Worm (Caenorhabditis elegans): Measurements from ENCODE around the gene F49E8.6.

F49E8.6 gene

DNA sequence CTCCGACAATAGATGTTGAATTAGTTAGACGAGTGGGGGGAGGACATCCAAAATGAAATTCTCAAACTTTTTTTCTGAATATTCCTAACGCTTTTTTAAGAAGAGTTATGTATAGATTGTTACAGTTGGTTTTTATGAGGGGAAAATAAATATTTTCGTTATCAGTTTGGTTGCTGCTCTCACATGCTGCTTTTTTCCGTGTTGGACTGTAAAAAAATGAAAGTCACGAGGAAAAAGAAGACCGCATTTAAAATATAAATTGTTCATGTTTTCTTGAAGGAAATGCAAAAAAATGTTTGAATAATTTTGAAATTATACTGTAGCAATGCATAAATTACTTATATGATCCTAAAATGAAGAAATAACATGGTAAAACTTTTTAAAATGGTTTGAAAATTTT, 33.6 kb downstream of the F49E8.6 start:
- TF ChIP-seq dao-5 (tag; optimal IDR thresholded peaks at IDR 0.05), result no peak

- no peak for TF ChIP-seq him-1 (tag; optimal IDR thresholded peaks at IDR 0.05)
- TF ChIP-seq W03F9.2 (tag; optimal IDR thresholded peaks at IDR 0.05), result no peak
- TF ChIP-seq dao-5 (tag; optimal IDR thresholded peaks at IDR 0.05), result no peak
Measured at ce11 chrIV:7520258-7520657, 34.2 kb downstream of the F49E8.6 start.

DNA sequence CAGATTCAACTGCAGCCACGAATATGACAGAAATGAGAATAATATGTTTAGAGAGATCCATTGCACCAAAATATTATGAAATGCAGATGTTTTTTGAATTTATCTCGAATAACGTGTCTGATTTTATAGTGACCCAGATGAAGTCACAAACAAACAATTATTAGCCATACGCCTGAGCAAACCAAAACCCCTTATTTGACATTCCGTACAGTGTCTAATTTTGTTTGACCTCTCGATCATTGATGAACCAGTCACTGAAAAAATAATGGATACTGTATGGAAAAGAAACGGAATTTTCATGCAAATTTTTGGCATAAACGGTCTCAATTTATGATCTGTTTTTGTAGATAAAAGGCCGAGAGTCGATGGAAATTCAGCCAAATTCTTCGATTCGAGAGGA, 38.3 kb downstream of the F49E8.6 start, which contains the start of the genes R05G6.9 and R05G6.3:
Gene R05G6.9, minus strand, starts transcription at position 101 of the 400 bp plus-strand sequence.
Gene R05G6.3, plus strand, starts transcription at position 386 of the 400 bp plus-strand sequence.
- no peak for TF ChIP-seq him-1 (tag; optimal IDR thresholded peaks at IDR 0.05)
- TF ChIP-seq W03F9.2 (tag; optimal IDR thresholded peaks at IDR 0.05), result no peak
- TF ChIP-seq dao-5 (tag; optimal IDR thresholded peaks at IDR 0.05), result no peak

ce11 chrIV:7512617-7513233, 41.7 kb downstream of the F49E8.6 start, which contains the start of the genes plc-4 and R05G6.4:
plc-4 (minus strand) TSS chrIV:7512667.
R05G6.4 (plus strand) TSS chrIV:7513233.
- TF ChIP-seq W03F9.2 (tag; optimal IDR thresholded peaks at IDR 0.05) (no peak), dao-5 (tag; optimal IDR thresholded peaks at IDR 0.05) (no peak), him-1 (tag; optimal IDR thresholded peaks at IDR 0.05) (no peak)

- no peak for TF ChIP-seq dao-5 (tag; optimal IDR thresholded peaks at IDR 0.05)
- TF ChIP-seq W03F9.2 (tag; optimal IDR thresholded peaks at IDR 0.05), result no peak
- TF ChIP-seq him-1 (tag; optimal IDR thresholded peaks at IDR 0.05), result no peak
Measured at ce11 chrIV:7510829-7511228, 43.6 kb downstream of the F49E8.6 start.

DNA sequence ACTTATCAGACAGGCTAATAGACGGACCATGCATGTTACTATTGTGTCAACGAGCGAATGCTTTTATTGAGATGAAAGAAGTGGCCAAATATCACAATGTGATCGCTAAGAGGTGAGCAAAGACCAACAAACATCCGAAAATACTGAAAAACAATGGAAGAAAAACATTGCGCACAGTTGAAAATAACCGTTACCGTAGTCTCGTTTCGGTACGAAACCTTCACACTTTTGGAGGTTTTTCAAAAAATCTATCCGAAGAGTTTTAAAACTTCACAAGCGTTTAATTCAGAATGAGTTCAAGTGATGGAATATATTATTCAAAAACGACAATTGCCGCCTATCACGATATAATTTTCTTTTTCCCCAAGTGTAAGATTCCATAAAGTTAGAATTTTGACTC, 45.6 kb downstream of the F49E8.6 start:
- TF ChIP-seq him-1 (tag; optimal IDR thresholded peaks at IDR 0.05), result no peak
- no peak for TF ChIP-seq dao-5 (tag; optimal IDR thresholded peaks at IDR 0.05)
- TF ChIP-seq W03F9.2 (tag; optimal IDR thresholded peaks at IDR 0.05), result no peak

DNA sequence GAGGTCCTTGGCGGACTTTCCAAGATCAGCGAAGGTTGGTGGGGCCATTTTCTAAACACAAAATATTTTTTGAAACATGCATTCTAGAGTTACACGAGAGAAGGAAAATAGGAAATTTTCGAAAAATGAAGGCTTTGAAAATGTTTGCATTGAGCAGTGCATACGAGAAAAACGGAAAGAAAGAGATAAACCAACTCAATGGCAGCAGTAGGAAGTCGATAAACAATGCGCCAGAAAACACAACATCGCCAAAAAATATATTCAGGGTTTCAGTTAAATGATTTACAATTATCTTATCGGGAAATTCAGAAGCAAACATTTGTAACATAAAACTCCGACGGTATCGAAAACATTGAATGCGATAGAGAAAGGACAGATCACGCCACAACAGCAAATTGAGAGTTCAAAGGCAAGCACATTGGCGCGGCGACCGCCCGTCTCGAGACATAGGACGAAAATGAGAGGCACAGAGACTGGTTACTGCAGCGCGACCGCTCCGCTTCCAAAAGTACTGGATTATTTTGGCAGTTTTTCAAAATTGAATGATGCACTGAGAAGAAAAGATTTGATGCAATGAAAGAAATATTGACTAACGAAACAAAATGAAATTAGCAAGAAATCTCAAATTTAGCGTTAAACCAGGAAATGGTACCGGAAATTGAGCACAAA, 46.5 kb downstream of the F49E8.6 start, which contains the start of the genes vdac-1 and R05G6.5:
Gene vdac-1, minus strand, starts transcription at position 51 of the 669 bp plus-strand sequence.
Gene R05G6.5, plus strand, starts transcription at position 527 of the 669 bp plus-strand sequence.
- TF ChIP-seq him-1 (tag; optimal IDR thresholded peaks at IDR 0.05), result no peak
- TF ChIP-seq W03F9.2 (tag; optimal IDR thresholded peaks at IDR 0.05), result no peak
- TF ChIP-seq dao-5 (tag; optimal IDR thresholded peaks at IDR 0.05), result no peak

DNA sequence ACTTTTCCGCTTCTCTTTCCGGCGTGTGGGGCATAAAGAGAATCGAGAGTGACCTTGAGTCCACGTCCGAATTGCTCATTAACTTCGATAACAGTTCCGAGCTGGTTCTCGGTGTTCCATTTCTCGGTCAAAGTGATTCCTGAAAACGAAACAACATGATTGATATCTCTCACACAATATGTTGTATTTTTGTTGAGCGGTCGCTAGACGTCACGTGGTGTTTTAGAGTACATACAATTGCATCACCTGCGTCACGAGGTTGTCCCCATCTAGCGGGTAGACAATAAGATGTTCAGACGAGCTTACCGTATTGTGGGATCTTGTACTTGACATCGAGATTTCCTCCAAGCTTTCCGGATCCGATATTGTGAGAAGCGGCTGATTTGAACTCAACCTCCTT, 47.2 kb downstream of the F49E8.6 start:
- TF ChIP-seq dao-5 (tag; optimal IDR thresholded peaks at IDR 0.05) (no peak), W03F9.2 (tag; optimal IDR thresholded peaks at IDR 0.05) (no peak), him-1 (tag; optimal IDR thresholded peaks at IDR 0.05) (no peak)

DNA sequence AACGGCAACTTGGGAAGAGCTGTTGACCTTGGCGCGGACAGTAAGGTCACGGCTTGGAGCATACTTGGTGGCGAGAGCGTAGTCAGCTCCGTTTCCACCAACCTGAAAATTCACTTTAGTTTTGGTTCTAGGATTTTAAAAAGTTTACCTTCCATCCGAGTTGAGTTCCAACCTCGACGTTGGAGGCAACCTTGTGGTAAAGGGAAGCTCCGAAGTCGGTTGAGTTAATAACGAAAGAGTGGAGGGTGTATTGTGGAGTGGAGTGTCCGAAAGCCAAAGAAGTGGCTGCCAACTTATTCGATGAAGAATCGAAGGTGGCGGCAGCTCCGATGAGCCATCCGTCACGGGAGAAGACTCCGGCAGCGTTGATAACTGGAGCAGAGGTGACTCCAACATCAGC, 47.8 kb downstream of the F49E8.6 start:
- TF ChIP-seq him-1 (tag; optimal IDR thresholded peaks at IDR 0.05) (no peak), W03F9.2 (tag; optimal IDR thresholded peaks at IDR 0.05) (no peak), dao-5 (tag; optimal IDR thresholded peaks at IDR 0.05) (no peak)

DNA sequence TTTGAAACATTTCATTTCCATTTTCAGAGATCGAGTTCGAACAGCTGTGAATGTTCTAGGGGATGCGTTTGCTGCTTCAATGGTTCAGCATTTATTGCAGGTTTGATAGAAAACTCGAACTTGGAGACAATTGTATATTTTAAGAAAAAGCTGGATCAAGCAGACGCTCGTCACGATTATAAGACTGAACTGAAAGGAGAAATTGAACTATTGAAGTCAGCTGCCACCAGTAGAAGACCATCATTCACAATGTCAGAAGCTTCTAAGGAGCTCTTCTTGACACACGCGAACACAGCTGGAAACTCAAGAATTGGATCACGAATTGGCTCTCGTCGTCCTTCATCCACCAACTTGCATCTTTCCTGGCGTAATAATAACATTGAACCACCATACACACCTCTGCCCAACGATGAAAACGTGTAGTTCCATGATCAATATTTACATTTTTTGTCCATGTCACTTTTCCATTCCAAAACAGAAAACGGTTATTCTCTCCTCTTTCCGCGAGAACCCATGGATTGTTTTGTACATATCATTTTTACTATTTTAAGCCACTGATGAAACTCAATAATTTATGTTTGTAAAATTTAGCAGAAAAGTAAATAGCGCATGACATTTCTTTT, 48.5 kb downstream of the F49E8.6 start:
- no peak for TF ChIP-seq dao-5 (tag; optimal IDR thresholded peaks at IDR 0.05)
- no peak for TF ChIP-seq W03F9.2 (tag; optimal IDR thresholded peaks at IDR 0.05)
- no peak for TF ChIP-seq him-1 (tag; optimal IDR thresholded peaks at IDR 0.05)

DNA sequence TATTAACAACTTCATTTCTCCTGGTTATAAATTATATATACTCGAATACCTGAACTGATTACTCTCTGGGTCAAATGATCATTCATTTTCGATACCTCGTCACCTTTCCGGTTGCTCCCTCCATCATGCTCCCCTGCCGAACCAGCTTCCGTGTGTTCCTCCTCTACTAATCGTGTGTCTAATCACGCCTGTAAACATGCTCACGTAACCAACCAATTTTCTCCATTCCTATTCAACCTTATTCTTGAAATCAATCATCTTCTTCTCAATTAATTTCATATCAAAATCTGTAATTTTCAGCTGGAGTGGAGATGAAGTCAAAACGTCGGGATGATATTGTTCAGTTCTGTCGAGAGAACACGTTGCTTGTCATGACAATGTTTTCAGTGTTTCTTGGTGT, 51.1 kb downstream of the F49E8.6 start, which contains the start of gene glt-6:
Gene glt-6, plus strand, starts transcription at position 301 of the 400 bp plus-strand sequence.
- TF ChIP-seq him-1 (tag; optimal IDR thresholded peaks at IDR 0.05) (no peak), dao-5 (tag; optimal IDR thresholded peaks at IDR 0.05) (no peak), W03F9.2 (tag; optimal IDR thresholded peaks at IDR 0.05) (no peak)

All from whole organism, L4/young adult.